Fruit fly (Drosophila melanogaster) whole organism, embryonic: ENCODE data around the gene CG10761.

Source experiments
- B-H2 ChIP-seq: fragments of 200-800 bp; sonication (Bioruptor generic); optimal IDR thresholded peaks from 2 replicates; lab custom pipeline; 2018; ENCODE audit warnings: missing biosample characterization, mild to moderate bottlenecking, missing genetic modification characterization
- CG10543 ChIP-seq: fragments of 200-800 bp; sonication (Bioruptor generic); optimal IDR thresholded peaks from 3 replicates; lab custom pipeline; 2017; ENCODE audit warnings: missing biosample characterization, mild to moderate bottlenecking, missing genetic modification characterization, moderate library complexity
- CG12071 ChIP-seq: fragments of 200-800 bp; sonication (Bioruptor generic); optimal IDR thresholded peaks from 3 replicates; lab custom pipeline; 2018; ENCODE audit warnings: missing biosample characterization, mild to moderate bottlenecking, missing genetic modification characterization
- CG12391 ChIP-seq: fragments of 200-800 bp; sonication (Bioruptor generic); optimal IDR thresholded peaks from 3 replicates; lab custom pipeline; 2018; ENCODE audit warnings: missing biosample characterization, mild to moderate bottlenecking, missing genetic modification characterization, moderate library complexity
- CG13287 ChIP-seq: fragments of 200-800 bp; sonication (Bioruptor generic); IDR thresholded peaks from 2 replicates; pipeline ENCODE4 v1.3.6; 2022; ENCODE audit warnings: missing biosample characterization, missing genetic modification characterization; ENCODE audit not compliant: partially characterized antibody
- CG14050 ChIP-seq: fragments of 200-800 bp; sonication (Bioruptor generic); IDR thresholded peaks from 3 replicates; pipeline ENCODE4 v1.3.6; 2022; ENCODE audit warnings: missing biosample characterization, missing genetic modification characterization
- CG14441 ChIP-seq: fragments of 200-800 bp; sonication (Bioruptor generic); IDR thresholded peaks from 2 replicates; pipeline ENCODE4 v1.3.6; 2022; ENCODE audit warnings: missing biosample characterization, missing genetic modification characterization
- CG15073 ChIP-seq: fragments of 200-800 bp; sonication (Bioruptor generic); optimal IDR thresholded peaks from 2 replicates; lab custom pipeline; 2016; ENCODE audit warnings: missing biosample characterization, missing genetic modification characterization
- CG15514 ChIP-seq: fragments of 200-800 bp; sonication (Bioruptor generic); optimal IDR thresholded peaks from 3 replicates; lab custom pipeline; 2017; ENCODE audit warnings: missing biosample characterization, missing genetic modification characterization, mild to moderate bottlenecking, moderate library complexity, missing genetic modification reagents
- CG15601 ChIP-seq: fragments of 200-800 bp; sonication (Bioruptor generic); optimal IDR thresholded peaks from 3 replicates; lab custom pipeline; 2019; ENCODE audit warnings: missing biosample characterization, mild to moderate bottlenecking, missing genetic modification characterization, moderate library complexity
- CG16813 ChIP-seq: fragments of 200-800 bp; sonication (Bioruptor generic); IDR thresholded peaks from 3 replicates; pipeline ENCODE4 v1.3.6; 2022; ENCODE audit warnings: missing biosample characterization, missing genetic modification characterization; ENCODE audit not compliant: partially characterized antibody
- CG17328 ChIP-seq: fragments of 200-800 bp; sonication (Bioruptor generic); IDR thresholded peaks from 2 replicates; pipeline ENCODE4 v1.3.6; 2022; ENCODE audit warnings: missing biosample characterization, missing genetic modification characterization
- CG17612 ChIP-seq: fragments of 200-800 bp; sonication (Bioruptor generic); IDR thresholded peaks from 2 replicates; pipeline ENCODE4 v1.3.6; 2022; ENCODE audit warnings: missing biosample characterization, missing genetic modification characterization
- CG2116 ChIP-seq: fragments of 200-800 bp; sonication (Bioruptor generic); optimal IDR thresholded peaks from 3 replicates; lab custom pipeline; 2018; ENCODE audit warnings: missing biosample characterization, mild to moderate bottlenecking, missing genetic modification characterization
- CG3995 ChIP-seq: fragments of 200-800 bp; sonication (Bioruptor generic); optimal IDR thresholded peaks from 3 replicates; lab custom pipeline; 2016; ENCODE audit warnings: missing biosample characterization, missing genetic modification characterization
- CG42726 ChIP-seq: fragments of 200-800 bp; sonication (Bioruptor generic); IDR thresholded peaks from 2 replicates; pipeline ENCODE4 v1.3.6; 2022; ENCODE audit warnings: missing biosample characterization, missing genetic modification characterization; ENCODE audit not compliant: partially characterized antibody
- CG4360 ChIP-seq: fragments of 200-800 bp; sonication (Bioruptor generic); IDR thresholded peaks from 2 replicates; pipeline ENCODE4 v1.3.6; 2022; ENCODE audit warnings: missing biosample characterization, missing genetic modification characterization
- CG6683 ChIP-seq: fragments of 200-800 bp; sonication (Bioruptor generic); optimal IDR thresholded peaks from 2 replicates; lab custom pipeline; 2017; ENCODE audit warnings: missing biosample characterization, mild to moderate bottlenecking, missing genetic modification characterization, missing genetic modification reagents
- CG6689 ChIP-seq: fragments of 200-800 bp; sonication (Bioruptor generic); IDR thresholded peaks from 2 replicates; pipeline ENCODE4 v1.3.6; 2022; ENCODE audit warnings: missing biosample characterization, missing genetic modification characterization
- CG7357 ChIP-seq: fragments of 200-800 bp; sonication (Bioruptor generic); IDR thresholded peaks from 3 replicates; pipeline ENCODE4 v1.3.6; 2022; ENCODE audit warnings: missing biosample characterization, missing genetic modification characterization
- Ets97D ChIP-seq: fragments of 200-800 bp; sonication (Bioruptor generic); optimal IDR thresholded peaks from 3 replicates; lab custom pipeline; 2016; ENCODE audit warnings: missing biosample characterization, missing genetic modification characterization
- HHEX ChIP-seq: fragments of 200-800 bp; sonication (Bioruptor generic); optimal IDR thresholded peaks from 3 replicates; lab custom pipeline; 2017; ENCODE audit warnings: missing biosample characterization, mild to moderate bottlenecking, missing genetic modification characterization, missing genetic modification reagents
- HLHmδ ChIP-seq: fragments of 200-800 bp; sonication (Bioruptor generic); optimal IDR thresholded peaks from 2 replicates; lab custom pipeline; 2018; ENCODE audit warnings: missing biosample characterization, mild to moderate bottlenecking, missing genetic modification characterization, moderate library complexity
- Jarid2 ChIP-seq: fragments of 200-800 bp; sonication (Bioruptor generic); optimal IDR thresholded peaks from 3 replicates; lab custom pipeline; 2017; ENCODE audit warnings: mild to moderate bottlenecking, missing biosample characterization, missing genetic modification reagents, missing genetic modification characterization
- NfI ChIP-seq: fragments of 200-800 bp; sonication (Bioruptor generic); optimal IDR thresholded peaks from 3 replicates; lab custom pipeline; 2018; ENCODE audit warnings: missing biosample characterization, mild to moderate bottlenecking, missing genetic modification characterization, moderate library complexity
- Poxn ChIP-seq: fragments of 200-800 bp; sonication (Bioruptor generic); IDR thresholded peaks from 2 replicates; pipeline ENCODE4 v1.3.6; 2022; ENCODE audit warnings: missing biosample characterization, missing genetic modification characterization
- Ravus ChIP-seq: fragments of 200-800 bp; sonication (Bioruptor generic); IDR thresholded peaks from 2 replicates; pipeline ENCODE4 v1.3.6; 2022; ENCODE audit warnings: missing biosample characterization, missing genetic modification characterization
- Rx ChIP-seq: fragments of 200-800 bp; sonication (Bioruptor generic); IDR thresholded peaks from 2 replicates; pipeline ENCODE4 v1.3.6; 2022; ENCODE audit warnings: missing biosample characterization, missing genetic modification characterization
- TFAM ChIP-seq: fragments of 200-800 bp; sonication (Bioruptor generic); optimal IDR thresholded peaks from 2 replicates; lab custom pipeline; 2017; ENCODE audit warnings: missing biosample characterization, missing genetic modification characterization, inconsistent platforms
- al ChIP-seq: fragments of 200-800 bp; sonication (Bioruptor generic); IDR thresholded peaks from 2 replicates; pipeline ENCODE4 v1.3.6; 2022; ENCODE audit warnings: missing biosample characterization, missing genetic modification characterization
- ase ChIP-seq: fragments of 200-800 bp; sonication (Bioruptor generic); IDR thresholded peaks from 3 replicates; pipeline ENCODE4 v1.3.6; 2022; ENCODE audit warnings: missing biosample characterization, missing genetic modification characterization
- ash1 ChIP-seq: fragments of 200-800 bp; sonication (Bioruptor generic); optimal IDR thresholded peaks from 2 replicates; lab custom pipeline; 2018; ENCODE audit warnings: missing biosample characterization, mild to moderate bottlenecking, missing genetic modification characterization
- chinmo ChIP-seq: fragments of 200-800 bp; sonication (Bioruptor generic); IDR thresholded peaks from 4 replicates; pipeline ENCODE4 v1.3.6; 2022; ENCODE audit warnings: missing biosample characterization, missing genetic modification characterization; ENCODE audit not compliant: partially characterized antibody
- croc ChIP-seq: fragments of 200-800 bp; sonication (Bioruptor generic); conservative IDR thresholded peaks from 3 replicates; pipeline ENCODE4 v1.3.6; 2022; ENCODE audit warnings: missing biosample characterization, missing genetic modification characterization
- crp ChIP-seq, 2 experiments: fragments of 200-800 bp; sonication (Bioruptor generic); optimal IDR thresholded peaks; 2 replicates in 1 of 2; 3 replicates in 1 of 2; lab custom pipeline; 2017; ENCODE audit warnings: missing biosample characterization in 2 of 2, missing genetic modification characterization in 2 of 2, mild to moderate bottlenecking in 1 of 2, moderate library complexity in 1 of 2
- dati ChIP-seq: fragments of 200-800 bp; sonication (Bioruptor generic); IDR thresholded peaks from 2 replicates; pipeline ENCODE4 v1.3.6; 2022; ENCODE audit warnings: missing biosample characterization, missing genetic modification characterization
- emc ChIP-seq: fragments of 200-800 bp; sonication (Bioruptor generic); optimal IDR thresholded peaks from 2 replicates; lab custom pipeline; 2016; ENCODE audit warnings: missing biosample characterization, missing genetic modification characterization
- gsb ChIP-seq: fragments of 200-800 bp; sonication (Bioruptor generic); IDR thresholded peaks from 2 replicates; pipeline ENCODE4 v1.3.6; 2022; ENCODE audit warnings: missing biosample characterization, missing genetic modification characterization
- hb ChIP-seq: fragments of 200-800 bp; sonication (Bioruptor generic); IDR thresholded peaks from 3 replicates; pipeline ENCODE4 v1.3.6; 2022; ENCODE audit warnings: missing biosample characterization, missing genetic modification characterization; ENCODE audit not compliant: partially characterized antibody
- kah ChIP-seq: fragments of 200-800 bp; sonication (Bioruptor generic); optimal IDR thresholded peaks from 2 replicates; lab custom pipeline; 2018; ENCODE audit warnings: missing biosample characterization, mild to moderate bottlenecking, missing genetic modification characterization
- knrl ChIP-seq: fragments of 200-800 bp; sonication (Bioruptor generic); IDR thresholded peaks from 3 replicates; pipeline ENCODE4 v1.3.6; 2022; ENCODE audit warnings: missing biosample characterization, missing genetic modification characterization; ENCODE audit not compliant: partially characterized antibody
- nerfin-2 ChIP-seq: fragments of 200-800 bp; sonication (Bioruptor generic); IDR thresholded peaks from 2 replicates; pipeline ENCODE4 v1.3.6; 2022; ENCODE audit warnings: missing biosample characterization, missing genetic modification characterization; ENCODE audit not compliant: partially characterized antibody
- nom ChIP-seq: fragments of 200-800 bp; sonication (Bioruptor generic); optimal IDR thresholded peaks from 2 replicates; lab custom pipeline; 2017; ENCODE audit warnings: missing biosample characterization, missing genetic modification characterization, mild to moderate bottlenecking, moderate library complexity, missing genetic modification reagents
- psq ChIP-seq: fragments of 200-800 bp; sonication (Bioruptor generic); optimal IDR thresholded peaks from 2 replicates; lab custom pipeline; 2017; ENCODE audit warnings: missing biosample characterization, missing genetic modification characterization
- ranshi ChIP-seq: fragments of 200-800 bp; sonication (Bioruptor generic); IDR thresholded peaks from 2 replicates; pipeline ENCODE4 v1.3.6; 2022; ENCODE audit warnings: missing biosample characterization, missing genetic modification characterization
- trh ChIP-seq: fragments of 200-800 bp; sonication (Bioruptor generic); optimal IDR thresholded peaks from 2 replicates; lab custom pipeline; 2016; ENCODE audit warnings: missing biosample characterization, missing genetic modification characterization
- tx ChIP-seq: fragments of 200-800 bp; sonication (Bioruptor generic); optimal IDR thresholded peaks from 2 replicates; lab custom pipeline; 2016; ENCODE audit warnings: missing biosample characterization, missing genetic modification characterization
- unc-4 ChIP-seq: fragments of 200-800 bp; sonication (Bioruptor generic); IDR thresholded peaks from 2 replicates; pipeline ENCODE4 v1.3.6; 2022; ENCODE audit warnings: missing biosample characterization, missing genetic modification characterization; ENCODE audit not compliant: partially characterized antibody
- zfh1 ChIP-seq: fragments of 200-800 bp; sonication (Bioruptor generic); IDR thresholded peaks from 3 replicates; pipeline ENCODE4 v1.3.6; 2022; ENCODE audit warnings: missing biosample characterization, missing genetic modification characterization

CG10761 gene

DNA sequence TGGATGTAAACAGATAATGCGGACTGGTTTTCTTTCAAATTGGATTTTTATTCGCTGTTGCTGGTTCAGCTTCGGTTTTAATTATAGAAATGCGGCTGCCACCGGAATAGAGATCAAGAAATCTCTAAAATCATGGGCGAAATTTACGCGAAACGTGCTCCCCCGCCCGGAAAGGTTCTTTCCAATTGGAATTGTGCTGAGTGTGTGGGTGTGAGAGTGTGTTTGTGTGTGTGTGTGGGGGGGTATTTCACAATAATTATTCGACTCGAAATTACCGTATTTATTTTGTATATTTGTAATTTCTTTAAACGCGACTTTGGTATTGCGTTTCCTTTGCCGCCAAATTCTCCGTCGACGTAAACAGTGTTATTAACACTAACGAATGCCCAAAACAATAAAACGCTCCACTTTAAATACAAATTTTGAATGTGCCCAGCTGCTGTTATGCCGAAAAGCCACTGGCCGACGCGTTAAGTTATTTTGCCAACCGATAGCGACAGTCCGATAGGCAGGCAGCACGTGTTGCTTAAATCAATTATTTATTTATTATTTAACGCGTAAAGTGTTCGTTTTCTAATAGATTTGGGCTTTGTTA is 46.8 kb downstream of the CG10761 start, which contains the start of gene Gclc (continued):
- no peak for TF ChIP-seq al (GFP tag; lab: Robert Waterston, UW)
- TF ChIP-seq tx (GFP tag; lab: Kevin White, UChicago), result no peak
- TF ChIP-seq CG4360, result no peak
- no peak for TF ChIP-seq CG6689 (GFP tag; lab: Robert Waterston, UW)
- TF ChIP-seq CG15601 (tag; lab: Kevin White, UChicago), result no peak
- no peak for TF ChIP-seq Poxn (GFP tag; lab: Robert Waterston, UW)
- TF ChIP-seq kah (GFP tag; lab: Kevin White, UChicago), result no peak
- no peak for TF ChIP-seq TFAM (GFP tag; lab: Kevin White, UChicago)
- no peak for TF ChIP-seq ase
- TF ChIP-seq CG17328, result no peak
- TF ChIP-seq Rx, result no peak
- TF ChIP-seq emc (GFP tag; lab: Kevin White, UChicago), result no peak
- TF ChIP-seq HHEX (GFP tag; lab: Kevin White, UChicago), result peak; percentile 12
- TF ChIP-seq Ravus (GFP tag; lab: Robert Waterston, UW), result no peak
- no peak for TF ChIP-seq B-H2 (GFP tag; lab: Kevin White, UChicago)
- TF ChIP-seq gsb (GFP tag; lab: Robert Waterston, UW), result no peak
- TF ChIP-seq CG3995 (GFP tag; lab: Kevin White, UChicago), result peak; percentile 24
- TF ChIP-seq psq (GFP tag; lab: Kevin White, UChicago), result no peak
- TF ChIP-seq CG6683, result no peak
- TF ChIP-seq zfh1 (GFP tag; lab: Robert Waterston, UW), result no peak
- peak in 1 of 2 experiments; percentile 23 for TF ChIP-seq crp (GFP tag; optimal IDR thresholded peaks at IDR 0.05; lab: Kevin White, UChicago)
- TF ChIP-seq chinmo (GFP tag; lab: Robert Waterston, UW), result 0 out of 4 replicates have a peak, but pooled peaks have one; percentile 22
- no peak for TF ChIP-seq CG12071
- no peak for TF ChIP-seq dati (GFP tag; lab: Robert Waterston, UW)
- no peak for TF ChIP-seq CG14050 (GFP tag; lab: Robert Waterston, UW)
- no peak for TF ChIP-seq NfI (GFP tag; lab: Kevin White, UChicago)
- peak; percentile 79 for TF ChIP-seq CG2116 (GFP tag; lab: Kevin White, UChicago)
- no peak for TF ChIP-seq nerfin-2 (GFP tag; lab: Robert Waterston, UW)
- no peak for TF ChIP-seq CG12391 (tag; lab: Kevin White, UChicago)
- TF ChIP-seq HLHmδ (GFP tag; lab: Kevin White, UChicago), result no peak
- peak; percentile 52; the same call in 1 of the 2 replicates for TF ChIP-seq unc-4 (GFP tag; lab: Robert Waterston, UW)
- TF ChIP-seq Jarid2 (GFP tag; lab: Kevin White, UChicago), result peak; percentile 56
- no peak for TF ChIP-seq trh (GFP tag; lab: Kevin White, UChicago)
- TF ChIP-seq CG15073 (GFP tag; lab: Kevin White, UChicago), result no peak
- no peak for TF ChIP-seq croc
- no peak for TF ChIP-seq CG14441
- no peak for TF ChIP-seq ranshi
- no peak for TF ChIP-seq nom (GFP tag; lab: Kevin White, UChicago)
- no peak for TF ChIP-seq CG7357
- TF ChIP-seq CG10543 (GFP tag; lab: Kevin White, UChicago), result no peak
- TF ChIP-seq ash1 (GFP tag; lab: Kevin White, UChicago), result no peak
- no peak; the same call in 1 of the 2 replicates for TF ChIP-seq CG42726 (GFP tag; lab: Robert Waterston, UW)
- peak; percentile 45; the same call in 2 of the 3 replicates for TF ChIP-seq knrl (GFP tag; lab: Robert Waterston, UW)
- TF ChIP-seq CG13287, result peak; percentile 62
- TF ChIP-seq Ets97D (GFP tag; lab: Kevin White, UChicago), result peak; percentile 36
- no peak for TF ChIP-seq CG17612 (GFP tag; lab: Robert Waterston, UW)
- no peak for TF ChIP-seq hb
- TF ChIP-seq CG15514 (GFP tag; lab: Kevin White, UChicago), result peak; percentile 39
- peak; percentile 29; the same call in 1 of the 3 replicates for TF ChIP-seq CG16813 (GFP tag; lab: Robert Waterston, UW)
